Fruit fly (Drosophila melanogaster): ENCODE data around the gene Clic.

Clic gene

dm6 chrX:13787282-13787850 is 34.7 kb downstream of the Clic start (continued):
- TF ChIP-seq lola (GFP tag; optimal IDR thresholded peaks at IDR 0.05) (peak in 1 of 3 experiments; percentile 10), nerfin-1 (tag; optimal IDR thresholded peaks at IDR 0.05) (peak; percentile 88), CG1529 (GFP tag; optimal IDR thresholded peaks at IDR 0.05) (no peak), Camta (GFP tag; optimal IDR thresholded peaks at IDR 0.05) (no peak), CG17612 (GFP tag; IDR thresholded peaks at IDR 0.05) (no peak), CG13624 (GFP tag; optimal IDR thresholded peaks at IDR 0.05) (no peak), crol (GFP tag; IDR thresholded peaks at IDR 0.05) (peak; percentile 74), CG16815 (GFP tag; optimal IDR thresholded peaks at IDR 0.05) (no peak), schlank (tag; optimal IDR thresholded peaks at IDR 0.05) (no peak), grau (tag; optimal IDR thresholded peaks at IDR 0.05) (peak; percentile 11), CG4730 (GFP tag; IDR thresholded peaks at IDR 0.05) (no peak), cg (GFP tag; optimal IDR thresholded peaks at IDR 0.05) (peak; percentile 17), abd-A (tag; optimal IDR thresholded peaks at IDR 0.05) (peak; percentile 36), CG31365 (tag; optimal IDR thresholded peaks at IDR 0.05) (no peak), CG7839 (tag; optimal IDR thresholded peaks at IDR 0.05) (peak; percentile 20), dmrt99B (tag; optimal IDR thresholded peaks at IDR 0.05) (peak; percentile 6), Sox100B (GFP tag; optimal IDR thresholded peaks at IDR 0.05) (no peak)

- TF ChIP-seq CG4617 (GFP tag; optimal IDR thresholded peaks at IDR 0.05; ENCODE audit: borderline replicate concordance) (no peak), BtbVII (GFP tag; optimal IDR thresholded peaks at IDR 0.05) (no peak), ap (GFP tag; IDR thresholded peaks at IDR 0.05) (no peak), CG1603 (tag; optimal IDR thresholded peaks at IDR 0.05) (no peak), CG11093 (GFP tag; IDR thresholded peaks at IDR 0.05) (no peak), CG13296 (GFP tag; optimal IDR thresholded peaks at IDR 0.05) (no peak), exex (tag; optimal IDR thresholded peaks at IDR 0.05) (no peak)
Observed at dm6 chrX:13786037-13786667, 36.0 kb downstream of the Clic start.

- TF ChIP-seq CG4730 (GFP tag; IDR thresholded peaks at IDR 0.05) (no peak), CG11093 (GFP tag; IDR thresholded peaks at IDR 0.05) (no peak), CG3163 (GFP tag; optimal IDR thresholded peaks at IDR 0.05) (no peak), HLH3B (GFP tag; IDR thresholded peaks at IDR 0.05) (peak; percentile 45; the same call in 1 of the 2 replicates), kni (GFP tag; optimal IDR thresholded peaks at IDR 0.05) (no peak), hkb (optimal IDR thresholded peaks at IDR 0.05) (no peak), hkb (GFP tag; IDR thresholded peaks at IDR 0.05) (peak; percentile 59), CG14441 (GFP tag; IDR thresholded peaks at IDR 0.05) (0 out of 2 replicates have a peak, but pooled peaks have one; percentile 28), Fer2 (tag; optimal IDR thresholded peaks at IDR 0.05) (no peak), Sry-β (GFP tag; optimal IDR thresholded peaks at IDR 0.05) (no peak), CG7357 (GFP tag; IDR thresholded peaks at IDR 0.05) (no peak), CG2678 (tag; optimal IDR thresholded peaks at IDR 0.05) (peak; percentile 69), sob (GFP tag; IDR thresholded peaks at IDR 0.05) (no peak), gro (GFP tag; optimal IDR thresholded peaks at IDR 0.05) (no peak), gcm (GFP tag; optimal IDR thresholded peaks at IDR 0.05) (peak; percentile 25), CG12659 (GFP tag; optimal IDR thresholded peaks at IDR 0.05) (peak; percentile 30), lab (GFP tag; optimal IDR thresholded peaks at IDR 0.05) (peak; percentile 68), fd96Cb (tag; optimal IDR thresholded peaks at IDR 0.05) (peak; percentile 48), dmrt11E (tag; optimal IDR thresholded peaks at IDR 0.05) (peak; percentile 30), amos (GFP tag; IDR thresholded peaks at IDR 0.05; ENCODE audit: partially characterized antibody) (no peak), Bteb2 (GFP tag; optimal IDR thresholded peaks at IDR 0.05) (peak; percentile 41), toy (GFP tag; IDR thresholded peaks at IDR 0.05) (no peak), CG2199 (GFP tag; IDR thresholded peaks at IDR 0.05) (no peak)
Observed at dm6 chrX:13783958-13784907, 37.9 kb downstream of the Clic start.
